Fruit fly (Drosophila melanogaster): ENCODE results near the gene CG5577.
A peak's percentile ranks its signal among the peaks of the same experiment; 100 is the strongest.

Gene CG5577

DNA sequence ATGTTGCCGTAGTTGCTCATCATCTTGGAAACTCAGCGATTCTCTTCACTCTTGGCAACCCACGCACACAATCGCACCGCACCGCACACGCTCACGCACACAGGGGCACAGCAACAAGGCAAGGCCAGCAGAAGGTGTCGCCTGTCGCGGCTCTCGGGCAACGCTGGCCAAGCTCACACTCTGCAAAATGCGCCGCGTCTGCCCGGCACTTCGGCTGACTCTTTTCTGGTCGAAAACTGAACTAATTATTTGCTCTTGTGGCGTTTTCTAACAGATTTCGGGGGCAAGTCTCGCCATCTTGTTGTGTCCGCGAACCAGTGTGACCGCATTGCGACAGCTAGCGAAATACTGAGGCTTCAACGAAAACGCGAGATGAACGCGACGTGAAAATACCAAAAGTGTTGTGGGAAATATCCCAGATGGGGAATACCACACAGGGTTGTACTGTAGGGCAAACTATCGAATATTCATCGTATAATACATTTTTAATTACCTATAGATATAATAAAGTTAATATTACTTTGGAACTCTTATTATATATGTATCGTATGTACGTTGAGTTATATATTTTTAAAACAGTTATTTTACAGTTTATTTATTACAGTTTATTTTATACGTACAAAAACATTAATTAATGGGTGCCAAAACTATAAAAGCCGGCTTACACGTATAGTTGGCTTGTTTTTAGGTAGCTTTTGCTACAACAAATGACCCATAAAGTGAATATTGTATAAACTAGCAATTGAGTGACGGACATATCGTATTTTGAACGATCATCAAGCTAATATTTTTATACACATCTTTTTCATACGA, 5.1 kb upstream of the CG5577 start, which contains the start of the genes MED19 and CG7430:
MED19 (minus strand) TSS at position 333 of the 813 bp plus-strand sequence.
CG7430 (plus strand) TSS at position 748 of the 813 bp plus-strand sequence.
- TF ChIP-seq CG3032 (tag; optimal IDR thresholded peaks at IDR 0.05) (no peak), CG11902 (GFP tag; optimal IDR thresholded peaks at IDR 0.05) (no peak), Sox102F (GFP tag; optimal IDR thresholded peaks at IDR 0.05) (no peak), Sox15 (GFP tag; optimal IDR thresholded peaks at IDR 0.05) (no peak), CG15336 (GFP tag; IDR thresholded peaks at IDR 0.05) (peak; percentile 51; the same call in 1 of the 2 replicates), CG6792 (GFP tag; optimal IDR thresholded peaks at IDR 0.05) (no peak), Ets21C (GFP tag; optimal IDR thresholded peaks at IDR 0.05) (no peak), ss (GFP tag; optimal IDR thresholded peaks at IDR 0.05) (peak in 1 of 2 experiments; percentile 64), Hr39 (GFP tag; optimal IDR thresholded peaks at IDR 0.05) (no peak), CG10631 (GFP tag; optimal IDR thresholded peaks at IDR 0.05) (no peak), eg (GFP tag; IDR thresholded peaks at IDR 0.05) (peak; percentile 29; the same call in 1 of the 3 replicates), Hr4 (GFP tag; optimal IDR thresholded peaks at IDR 0.05) (no peak), dac (GFP tag; optimal IDR thresholded peaks at IDR 0.05) (no peak), OdsH (GFP tag; optimal IDR thresholded peaks at IDR 0.05) (no peak), lz (GFP tag; optimal IDR thresholded peaks at IDR 0.05) (peak; percentile 19), esn (GFP tag; optimal IDR thresholded peaks at IDR 0.05) (peak; percentile 20), Ets96B (tag; optimal IDR thresholded peaks at IDR 0.05) (no peak), Gug (GFP tag; IDR thresholded peaks at IDR 0.05) (no peak), svp (GFP tag) (peak; percentile 69), Eip75B (GFP tag; optimal IDR thresholded peaks at IDR 0.05) (no peak), CG8119 (GFP tag; IDR thresholded peaks at IDR 0.05) (peak; percentile 33; the same call in 1 of the 3 replicates), CG6854 (GFP tag; optimal IDR thresholded peaks at IDR 0.05) (peak; percentile 79), CG16779 (tag; optimal IDR thresholded peaks at IDR 0.05) (no peak), CG34406 (GFP tag; optimal IDR thresholded peaks at IDR 0.05) (no peak), CG11762 (GFP tag; optimal IDR thresholded peaks at IDR 0.05; ENCODE audit: insufficient read depth) (no peak), Eip93F (GFP tag; optimal IDR thresholded peaks at IDR 0.05) (no peak), Blimp-1 (GFP tag; optimal IDR thresholded peaks at IDR 0.05) (no peak), CG10669 (GFP tag; optimal IDR thresholded peaks at IDR 0.05) (no peak), CG7368 (GFP tag; optimal IDR thresholded peaks at IDR 0.05) (no peak), CG8632 (GFP tag; optimal IDR thresholded peaks at IDR 0.05) (peak; percentile 7), cyc (GFP tag; optimal IDR thresholded peaks at IDR 0.05) (peak; percentile 2), Hr38 (GFP tag; optimal IDR thresholded peaks at IDR 0.05) (no peak), spab (GFP tag; optimal IDR thresholded peaks at IDR 0.05) (no peak), CG11294 (GFP tag; IDR thresholded peaks at IDR 0.05) (no peak), salr (GFP tag; optimal IDR thresholded peaks at IDR 0.05) (no peak), fd59A (GFP tag; optimal IDR thresholded peaks at IDR 0.05) (no peak), Sox14 (GFP tag; optimal IDR thresholded peaks at IDR 0.05) (no peak), CG6163 (GFP tag; IDR thresholded peaks at IDR 0.05) (peak; percentile 46; the same call in 1 of the 3 replicates), fkh (GFP tag; optimal IDR thresholded peaks at IDR 0.05) (no peak), Smox (GFP tag; optimal IDR thresholded peaks at IDR 0.05) (no peak), Eip78C (GFP tag) (peak; percentile 56), CG6808 (GFP tag; optimal IDR thresholded peaks at IDR 0.05) (no peak), CG4318 (GFP tag; optimal IDR thresholded peaks at IDR 0.05) (no peak), dsx (GFP tag; optimal IDR thresholded peaks at IDR 0.05; ENCODE audit: poor library complexity, severe bottlenecking) (no peak), CG31627 (GFP tag; optimal IDR thresholded peaks at IDR 0.05) (no peak), vri (GFP tag; optimal IDR thresholded peaks at IDR 0.05) (peak; percentile 23), topi (GFP tag; optimal IDR thresholded peaks at IDR 0.05) (no peak), CG1621 (tag; optimal IDR thresholded peaks at IDR 0.05) (peak; percentile 10), pdm3 (GFP tag; optimal IDR thresholded peaks at IDR 0.05) (no peak), CG3919 (GFP tag; optimal IDR thresholded peaks at IDR 0.05) (no peak), Lpt (GFP tag; optimal IDR thresholded peaks at IDR 0.05) (no peak)

All from whole organism, prepupa.